Worm (Caenorhabditis elegans) whole organism, L4/young adult: ENCODE measurements around the gene B0410.3.

Source experiments
- W03F9.2 ChIP-seq: fragments of 150-350 bp; optimal IDR thresholded peaks from 2 replicates; lab custom pipeline; 2014; ENCODE audit warnings: missing biosample characterization, missing genetic modification characterization
- dao-5 ChIP-seq: sonication (generic microtip); optimal IDR thresholded peaks from 2 replicates; lab custom pipeline; 2016; ENCODE audit warnings: missing genotype, missing genetic modification characterization, moderate library complexity, missing compliant biosample characterization
- him-1 ChIP-seq: sonication (generic microtip); optimal IDR thresholded peaks from 2 replicates; lab custom pipeline; 2016; ENCODE audit warnings: missing genotype, missing genetic modification reagents, missing genetic modification characterization, missing compliant biosample characterization

B0410.3 gene

ce11 chrX:2891141-2891739 is at the start of gene B0410.3:
B0410.3 (minus strand) TSS chrX:2891491.
- TF ChIP-seq him-1 = no peak
- TF ChIP-seq dao-5 (tag; lab: Kevin White, UChicago) = no peak
- TF ChIP-seq W03F9.2 = no peak

ce11 chrX:2940572-2940971 is 49.3 kb upstream of the B0410.3 start, which contains the start of gene pfk-1.1:
pfk-1.1 (plus strand) TSS chrX:2940872.
- no peak for TF ChIP-seq him-1
- no peak for TF ChIP-seq dao-5 (tag; lab: Kevin White, UChicago)
- TF ChIP-seq W03F9.2 = no peak

ce11 chrX:2939526-2939925 is 48.2 kb upstream of the B0410.3 start:
- no peak for TF ChIP-seq W03F9.2
- TF ChIP-seq him-1 = no peak
- no peak for TF ChIP-seq dao-5 (tag; lab: Kevin White, UChicago)

- TF ChIP-seq W03F9.2 = no peak
- TF ChIP-seq dao-5 (tag; lab: Kevin White, UChicago) = no peak
- TF ChIP-seq him-1 = no peak
These were observed 47.8 kb upstream of the B0410.3 start for ce11 chrX:2939085-2939484.

ce11 chrX:2933061-2933460 is 41.8 kb upstream of the B0410.3 start, which contains the start of gene fard-1:
fard-1 (plus strand) TSS chrX:2933361.
- TF ChIP-seq W03F9.2 (no peak), dao-5 (tag; lab: Kevin White, UChicago) (no peak), him-1 (no peak)

ce11 chrX:2931852-2932251 is 40.6 kb upstream of the B0410.3 start:
- no peak for TF ChIP-seq him-1
- no peak for TF ChIP-seq dao-5 (tag; lab: Kevin White, UChicago)
- no peak for TF ChIP-seq W03F9.2

ce11 chrX:2928089-2928488 is 36.8 kb upstream of the B0410.3 start:
- TF ChIP-seq W03F9.2 = no peak
- TF ChIP-seq him-1 = no peak
- no peak for TF ChIP-seq dao-5 (tag; lab: Kevin White, UChicago)

- no peak for TF ChIP-seq him-1
- no peak for TF ChIP-seq W03F9.2
- no peak for TF ChIP-seq dao-5 (tag; lab: Kevin White, UChicago)
These were observed 36.3 kb upstream of the B0410.3 start for ce11 chrX:2927576-2927975.

- TF ChIP-seq W03F9.2 (no peak), him-1 (no peak), dao-5 (tag; lab: Kevin White, UChicago) (no peak)
These were observed 34.7 kb upstream of the B0410.3 start for ce11 chrX:2925950-2926349.

ce11 chrX:2924438-2924837 is 33.1 kb upstream of the B0410.3 start:
- TF ChIP-seq W03F9.2 = no peak
- TF ChIP-seq him-1 = no peak
- no peak for TF ChIP-seq dao-5 (tag; lab: Kevin White, UChicago)

ce11 chrX:2923888-2924287 is 32.6 kb upstream of the B0410.3 start, which contains the start of gene hst-3.2:
hst-3.2 (minus strand) TSS chrX:2923988.
- TF ChIP-seq dao-5 (tag; lab: Kevin White, UChicago) (no peak), W03F9.2 (no peak)

ce11 chrX:2922602-2923203 is 31.4 kb upstream of the B0410.3 start:
- TF ChIP-seq dao-5 (tag; lab: Kevin White, UChicago) (no peak), W03F9.2 (no peak), him-1 (no peak)

ce11 chrX:2921737-2922136 is 30.4 kb upstream of the B0410.3 start:
- no peak for TF ChIP-seq him-1
- no peak for TF ChIP-seq W03F9.2
- TF ChIP-seq dao-5 (tag; lab: Kevin White, UChicago) = no peak

ce11 chrX:2920456-2920855 is 29.2 kb upstream of the B0410.3 start:
- TF ChIP-seq him-1 = no peak
- no peak for TF ChIP-seq dao-5 (tag; lab: Kevin White, UChicago)
- TF ChIP-seq W03F9.2 = no peak

- TF ChIP-seq dao-5 (tag; lab: Kevin White, UChicago) (no peak), him-1 (no peak), W03F9.2 (no peak)
These were observed 28.2 kb upstream of the B0410.3 start for ce11 chrX:2919488-2919887.

- no peak for TF ChIP-seq W03F9.2
- no peak for TF ChIP-seq dao-5 (tag; lab: Kevin White, UChicago)
- no peak for TF ChIP-seq him-1
These were observed 21.4 kb upstream of the B0410.3 start for ce11 chrX:2912689-2913088.
